Fruit fly (Drosophila melanogaster): Measurements from ENCODE around the gene CG4854.

dm6 chr3R:20042457-20042856 lies 14.6 kb downstream of the CG4854 start, which contains the start of the genes CG33934 and Indy-2:
- TF ChIP-seq Sox14 (GFP tag; optimal IDR thresholded peaks at IDR 0.05) = no peak
- no peak for TF ChIP-seq Lpt (GFP tag; optimal IDR thresholded peaks at IDR 0.05)
- TF ChIP-seq CG16779 (tag; optimal IDR thresholded peaks at IDR 0.05) = no peak
- TF ChIP-seq Sox102F (GFP tag; optimal IDR thresholded peaks at IDR 0.05) = no peak
- no peak for TF ChIP-seq svp (GFP tag)
- no peak for TF ChIP-seq CG6792 (GFP tag; optimal IDR thresholded peaks at IDR 0.05)
- TF ChIP-seq CG32006 (GFP tag; optimal IDR thresholded peaks at IDR 0.05) = no peak
- no peak for TF ChIP-seq CG9139 (GFP tag; optimal IDR thresholded peaks at IDR 0.05)
- no peak for TF ChIP-seq eg (GFP tag; IDR thresholded peaks at IDR 0.05)
- no peak for TF ChIP-seq CG6854 (GFP tag; optimal IDR thresholded peaks at IDR 0.05)

Measured in whole organism, prepupa.